Worm (Caenorhabditis elegans) whole organism, midembryonic: ENCODE results near the gene fbxa-182.

Experiments
- T22C8.4 ChIP-seq: fragments of 200-800 bp; sonication (Bioruptor generic); IDR thresholded peaks from 2 replicates; pipeline ENCODE4 v1.3.6; 2022; ENCODE audit warnings: missing genetic modification characterization, missing compliant biosample characterization
- cog-1 ChIP-seq: sonication (generic microtip); optimal IDR thresholded peaks from 2 replicates; lab custom pipeline; 2016; ENCODE audit warnings: missing genetic modification characterization, missing compliant biosample characterization
- flt-1 ChIP-seq: fragments of 200-800 bp; sonication (Bioruptor generic); IDR thresholded peaks from 2 replicates; pipeline ENCODE4 v1.3.6; 2022; ENCODE audit warnings: missing genetic modification characterization, missing compliant biosample characterization
- klf-2 ChIP-seq: fragments of 200-800 bp; sonication (Bioruptor generic); conservative IDR thresholded peaks from 2 replicates; pipeline ENCODE4 v1.3.6; 2022; ENCODE audit warnings: missing genetic modification reagents, missing genetic modification characterization, missing compliant biosample characterization
- med-1 ChIP-seq: sonication (generic microtip); optimal IDR thresholded peaks from 2 replicates; lab custom pipeline; 2017; ENCODE audit warnings: missing genetic modification characterization, mild to moderate bottlenecking, missing compliant biosample characterization, antibody characterized with exemption, missing genetic modification reagents; ENCODE audit not compliant: insufficient read depth
- ref-1 ChIP-seq: fragments of 200-800 bp; sonication (Bioruptor generic); conservative IDR thresholded peaks from 2 replicates; pipeline ENCODE4 v1.3.6; 2022; ENCODE audit warnings: missing genetic modification reagents, missing genetic modification characterization, missing compliant biosample characterization
- ztf-23 ChIP-seq: fragments of 200-800 bp; sonication (Bioruptor generic); IDR thresholded peaks from 2 replicates; pipeline ENCODE4 v1.3.6; 2022; ENCODE audit warnings: missing genetic modification reagents, missing genetic modification characterization, missing compliant biosample characterization
- ztf-29 ChIP-seq: fragments of 200-800 bp; sonication (Bioruptor generic); IDR thresholded peaks from 2 replicates; pipeline ENCODE4 v1.3.6; 2022; ENCODE audit warnings: missing genetic modification reagents, missing genetic modification characterization, missing compliant biosample characterization

DNA sequence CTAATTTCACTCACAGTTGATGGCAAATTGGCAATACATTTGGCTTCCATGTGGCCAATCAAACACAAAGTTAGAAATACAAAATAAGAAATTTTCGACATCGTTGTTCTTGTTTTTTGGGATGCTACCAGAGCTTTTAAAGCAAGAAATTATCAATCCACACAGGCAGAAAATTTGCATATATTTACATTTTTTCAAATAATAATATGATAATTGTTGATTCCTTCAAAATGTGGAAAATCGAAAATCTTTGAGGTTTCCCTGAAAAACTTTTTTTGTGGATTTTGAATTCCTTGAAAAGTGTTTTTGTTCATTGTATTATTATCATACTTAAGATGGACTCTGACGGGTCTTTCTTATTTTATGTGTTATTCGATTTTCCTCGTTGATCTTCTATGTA lies 21.7 kb downstream of the fbxa-182 start, which contains the start of gene F16G10.10:
- TF ChIP-seq flt-1 (GFP tag; lab: Robert Waterston, UW) = no peak
- no peak for TF ChIP-seq med-1
- TF ChIP-seq cog-1 (tag; lab: Kevin White, UChicago) = no peak
- TF ChIP-seq klf-2 (GFP tag; lab: Robert Waterston, UW) = no peak
- TF ChIP-seq ref-1 = no peak
- no peak for TF ChIP-seq ztf-29
- TF ChIP-seq ztf-23 (GFP tag; lab: Robert Waterston, UW) = no peak
- TF ChIP-seq T22C8.4 = no peak
